Worm (Caenorhabditis elegans): ENCODE measurements around the gene F11G11.14.

DNA sequence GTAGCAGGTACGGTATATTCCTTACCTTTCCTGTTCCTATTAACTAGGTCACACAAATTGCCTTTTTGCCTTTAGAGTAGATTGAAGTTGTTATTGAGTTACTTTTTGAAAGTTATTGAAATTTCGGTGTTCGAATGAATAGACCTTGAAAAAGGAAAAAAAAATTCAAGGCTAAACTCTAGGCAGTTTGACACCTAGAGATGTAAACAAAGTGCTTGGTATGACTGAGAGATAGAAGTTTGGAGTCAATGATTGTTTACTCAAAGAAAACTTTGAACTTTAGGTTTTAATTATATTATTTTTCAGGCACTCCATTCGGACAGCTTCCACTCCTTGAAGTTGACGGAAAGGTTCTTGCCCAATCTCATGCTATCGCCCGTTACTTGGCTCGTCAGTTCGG is 19.0 kb downstream of the F11G11.14 start:
- no peak for TF ChIP-seq ama-1 (optimal IDR thresholded peaks at IDR 0.05)
- no peak for TF ChIP-seq ztf-11 (tag; optimal IDR thresholded peaks at IDR 0.05)
- no peak for TF ChIP-seq aly-2 (tag; optimal IDR thresholded peaks at IDR 0.05)
- no peak for TF ChIP-seq egl-27 (tag; optimal IDR thresholded peaks at IDR 0.05)
- no peak for TF ChIP-seq sma-9 (GFP tag; optimal IDR thresholded peaks at IDR 0.05)
- no peak for TF ChIP-seq sma-9 (tag; optimal IDR thresholded peaks at IDR 0.05)
- no peak for TF ChIP-seq Y55F3AM.14 (GFP tag; optimal IDR thresholded peaks at IDR 0.05)
- no peak for TF ChIP-seq ZK546.5 (tag; optimal IDR thresholded peaks at IDR 0.05)
- TF ChIP-seq zag-1 (tag; optimal IDR thresholded peaks at IDR 0.05): no peak
- TF ChIP-seq unc-39 (tag; optimal IDR thresholded peaks at IDR 0.05): no peak
- TF ChIP-seq mab-5 (tag; optimal IDR thresholded peaks at IDR 0.05): no peak
- no peak for TF ChIP-seq nhr-77 (tag; optimal IDR thresholded peaks at IDR 0.05)

All from whole organism, L2 larva.